Fruit fly (Drosophila melanogaster): ENCODE results near the gene CG9588.

- no peak for TF ChIP-seq CG8478 (optimal IDR thresholded peaks at IDR 0.05)
- no peak for TF ChIP-seq CTCF (optimal IDR thresholded peaks at IDR 0.05)
These were observed 37.6 kb upstream of the CG9588 start for dm6 chr3R:13713984-13714532.
